Fruit fly (Drosophila melanogaster): ENCODE results near the gene obst-H.
A peak's percentile ranks its signal among the peaks of the same experiment; 100 is the strongest.

The obst-H gene

dm6 chr3L:15563058-15563850 is 34.2 kb upstream of the obst-H start, which contains the start of the genes CG7739 and SCCRO (continued):
- TF ChIP-seq NK7.1 (GFP tag; optimal IDR thresholded peaks at IDR 0.05) (no peak), H2.0 (GFP tag; IDR thresholded peaks at IDR 0.05) (peak; percentile 81), nom (GFP tag; optimal IDR thresholded peaks at IDR 0.05) (no peak), lbe (GFP tag; optimal IDR thresholded peaks at IDR 0.05) (no peak), h (optimal IDR thresholded peaks at IDR 0.05) (no peak), CG10565 (GFP tag; optimal IDR thresholded peaks at IDR 0.05) (no peak), slbo (GFP tag; IDR thresholded peaks at IDR 0.05) (peak; percentile 86), Hr51 (GFP tag; optimal IDR thresholded peaks at IDR 0.05) (peak; percentile 43 to 67), CG2712 (tag; optimal IDR thresholded peaks at IDR 0.05) (peak; percentile 78), Xrp1 (GFP tag; IDR thresholded peaks at IDR 0.05) (peak; percentile 81), CG7372 (GFP tag; IDR thresholded peaks at IDR 0.05) (peak; percentile 61), zen2 (GFP tag; IDR thresholded peaks at IDR 0.05; ENCODE audit: partially characterized antibody) (no peak), ato (GFP tag; IDR thresholded peaks at IDR 0.05; ENCODE audit: partially characterized antibody) (no peak), ab (GFP tag; optimal IDR thresholded peaks at IDR 0.05) (no peak), vvl (GFP tag; IDR thresholded peaks at IDR 0.05) (peak; percentile 82), CG12769 (tag; optimal IDR thresholded peaks at IDR 0.05) (no peak), CG30020 (tag; optimal IDR thresholded peaks at IDR 0.05) (peak; percentile 87), HLH54F (GFP tag; optimal IDR thresholded peaks at IDR 0.05) (no peak), Max (GFP tag; optimal IDR thresholded peaks at IDR 0.05) (peak; percentile 18), ash1 (GFP tag; optimal IDR thresholded peaks at IDR 0.05) (no peak), ci (GFP tag; IDR thresholded peaks at IDR 0.05) (peak; percentile 66; the same call in 2 of the 3 replicates), CG7357 (GFP tag; IDR thresholded peaks at IDR 0.05) (peak; percentile 93), Eip74EF (GFP tag; optimal IDR thresholded peaks at IDR 0.05) (no peak), CG5953 (GFP tag; IDR thresholded peaks at IDR 0.05) (no peak), Sry-β (GFP tag; optimal IDR thresholded peaks at IDR 0.05) (no peak), CG13424 (tag; optimal IDR thresholded peaks at IDR 0.05) (peak; percentile 66), CG4707 (GFP tag; optimal IDR thresholded peaks at IDR 0.05) (no peak), CG12104 (GFP tag; optimal IDR thresholded peaks at IDR 0.05) (peak; percentile 1), CG1529 (GFP tag; optimal IDR thresholded peaks at IDR 0.05) (no peak), fd102C (GFP tag; optimal IDR thresholded peaks at IDR 0.05) (no peak), CG8281 (tag; optimal IDR thresholded peaks at IDR 0.05) (no peak), Hsf (GFP tag; optimal IDR thresholded peaks at IDR 0.05) (peak; percentile 0), CG7839 (tag; optimal IDR thresholded peaks at IDR 0.05) (peak; percentile 75), CG4404 (GFP tag; IDR thresholded peaks at IDR 0.05) (peak; percentile 37; the same call in 1 of the 2 replicates), CG10267 (tag; optimal IDR thresholded peaks at IDR 0.05) (peak; percentile 86), CG1647 (GFP tag; optimal IDR thresholded peaks at IDR 0.05) (peak; percentile 7), btn (GFP tag; optimal IDR thresholded peaks at IDR 0.05) (no peak), CG30431 (GFP tag; optimal IDR thresholded peaks at IDR 0.05) (no peak), CG5245 (GFP tag; optimal IDR thresholded peaks at IDR 0.05) (peak; percentile 44), CG13287 (GFP tag; IDR thresholded peaks at IDR 0.05; ENCODE audit: partially characterized antibody) (peak; percentile 76), CG18764 (GFP tag; optimal IDR thresholded peaks at IDR 0.05) (peak; percentile 36), zfh2 (GFP tag; optimal IDR thresholded peaks at IDR 0.05) (peak; percentile 41), sqz (GFP tag; optimal IDR thresholded peaks at IDR 0.05) (no peak), hb (GFP tag; IDR thresholded peaks at IDR 0.05; ENCODE audit: partially characterized antibody) (no peak), aop (GFP tag; IDR thresholded peaks at IDR 0.05) (no peak), CG15479 (GFP tag; optimal IDR thresholded peaks at IDR 0.05) (no peak), ro (GFP tag; IDR thresholded peaks at IDR 0.05) (no peak), CkIIα-i1 (GFP tag; IDR thresholded peaks at IDR 0.05) (no peak), CG6813 (GFP tag; optimal IDR thresholded peaks at IDR 0.05) (no peak)

All from whole organism, embryonic.